Worm (Caenorhabditis elegans) whole organism, L2 larva: ENCODE data around the gene idpp-9.

Source experiments
- C34F6.9 ChIP-seq: fragments of 150-350 bp; optimal IDR thresholded peaks from 2 replicates; lab custom pipeline; 2014; ENCODE audit warnings: missing biosample characterization, missing genetic modification characterization
- R02D3.7 ChIP-seq: fragments of 150-350 bp; optimal IDR thresholded peaks from 2 replicates; lab custom pipeline; 2014; ENCODE audit warnings: missing biosample characterization, missing genetic modification characterization
- ZK546.5 ChIP-seq: sonication (generic microtip); optimal IDR thresholded peaks from 2 replicates; lab custom pipeline; 2017; ENCODE audit warnings: missing biosample characterization, missing genetic modification characterization
- aly-2 ChIP-seq: fragments of 150-350 bp; optimal IDR thresholded peaks from 2 replicates; lab custom pipeline; 2014; ENCODE audit warnings: missing biosample characterization, missing genetic modification characterization
- blmp-1 ChIP-seq: sonication (generic microtip); optimal IDR thresholded peaks from 2 replicates; lab custom pipeline; 2017; ENCODE audit warnings: missing genetic modification characterization, mild to moderate bottlenecking, missing compliant biosample characterization, antibody characterized with exemption, moderate library complexity; ENCODE audit not compliant: insufficient read depth
- ceh-82 ChIP-seq: fragments of 150-350 bp; optimal IDR thresholded peaks from 2 replicates; lab custom pipeline; 2014; ENCODE audit warnings: missing biosample characterization, missing genetic modification characterization
- crh-2 ChIP-seq: sonication (generic microtip); optimal IDR thresholded peaks from 2 replicates; lab custom pipeline; 2017; ENCODE audit warnings: missing biosample characterization, missing genetic modification characterization
- dmd-4 ChIP-seq: sonication (generic microtip); optimal IDR thresholded peaks from 2 replicates; lab custom pipeline; 2017; ENCODE audit warnings: missing biosample characterization, missing genetic modification characterization
- egl-27 ChIP-seq: sonication (generic microtip); optimal IDR thresholded peaks from 3 replicates; lab custom pipeline; 2017; ENCODE audit warnings: missing biosample characterization, missing genetic modification reagents, missing genetic modification characterization
- elt-1 ChIP-seq: fragments of 150-350 bp; optimal IDR thresholded peaks from 2 replicates; lab custom pipeline; 2014; ENCODE audit warnings: missing biosample characterization, missing genetic modification characterization
- fos-1 ChIP-seq: fragments of 150-350 bp; optimal IDR thresholded peaks from 2 replicates; lab custom pipeline; 2014; ENCODE audit warnings: missing biosample characterization, missing genetic modification characterization
- gmeb-1 ChIP-seq: fragments of 150-350 bp; optimal IDR thresholded peaks from 2 replicates; lab custom pipeline; 2014; ENCODE audit warnings: missing biosample characterization, missing genetic modification characterization
- lin-11 ChIP-seq: fragments of 150-350 bp; sonication (generic microtip); optimal IDR thresholded peaks from 2 replicates; lab custom pipeline; 2014; ENCODE audit warnings: missing biosample characterization, missing genetic modification characterization, inconsistent platforms, mixed read lengths
- lin-13 ChIP-seq: fragments of 150-350 bp; optimal IDR thresholded peaks from 2 replicates; lab custom pipeline; 2014; ENCODE audit warnings: missing biosample characterization, missing genetic modification reagents, missing genetic modification characterization
- lin-39 ChIP-seq: fragments of 150-350 bp; optimal IDR thresholded peaks from 2 replicates; lab custom pipeline; 2014; ENCODE audit warnings: missing biosample characterization, missing genetic modification reagents, missing genetic modification characterization
- lsy-2 ChIP-seq, 2 experiments: fragments of 150-350 bp in 1 of 2; sonication (generic microtip) in 1 of 2; optimal IDR thresholded peaks; 2 replicates each; lab custom pipeline; 2014 to 2017; ENCODE audit warnings: missing biosample characterization in 2 of 2, missing genetic modification characterization in 2 of 2
- mab-5 ChIP-seq: fragments of 150-350 bp; optimal IDR thresholded peaks from 2 replicates; lab custom pipeline; 2014; ENCODE audit warnings: missing biosample characterization, missing genetic modification characterization
- mbf-1 ChIP-seq: sonication (generic microtip); optimal IDR thresholded peaks from 2 replicates; lab custom pipeline; 2017; ENCODE audit warnings: missing biosample characterization, missing genetic modification characterization
- mdl-1 ChIP-seq, 2 experiments: fragments of 150-350 bp in 1 of 2; sonication (generic microtip) in 1 of 2; optimal IDR thresholded peaks; 2 replicates each; lab custom pipeline; 2017; ENCODE audit warnings: missing biosample characterization in 2 of 2, missing genetic modification characterization in 2 of 2
- nhr-10 ChIP-seq: sonication (generic microtip); optimal IDR thresholded peaks from 2 replicates; lab custom pipeline; 2017; ENCODE audit warnings: missing biosample characterization, missing genetic modification characterization
- nhr-12 ChIP-seq: fragments of 150-350 bp; optimal IDR thresholded peaks from 2 replicates; lab custom pipeline; 2014; ENCODE audit warnings: missing biosample characterization, missing genetic modification characterization
- nhr-23 ChIP-seq: fragments of 150-350 bp; optimal IDR thresholded peaks from 2 replicates; lab custom pipeline; 2014; ENCODE audit warnings: missing biosample characterization, missing genetic modification reagents, missing genetic modification characterization
- nhr-237 ChIP-seq: fragments of 150-350 bp; optimal IDR thresholded peaks from 2 replicates; lab custom pipeline; 2014; ENCODE audit warnings: missing biosample characterization, missing genetic modification characterization
- nhr-25 ChIP-seq: fragments of 150-350 bp; sonication (generic microtip); optimal IDR thresholded peaks from 3 replicates; lab custom pipeline; 2014; ENCODE audit warnings: missing biosample characterization, missing genetic modification characterization
- nhr-6 ChIP-seq: fragments of 150-350 bp; optimal IDR thresholded peaks from 2 replicates; lab custom pipeline; 2014; ENCODE audit warnings: missing biosample characterization, missing genetic modification characterization
- peb-1 ChIP-seq: fragments of 150-350 bp; optimal IDR thresholded peaks from 2 replicates; lab custom pipeline; 2014; ENCODE audit warnings: missing biosample characterization, missing genetic modification characterization
- sem-4 ChIP-seq: fragments of 150-350 bp; optimal IDR thresholded peaks from 2 replicates; lab custom pipeline; 2014; ENCODE audit warnings: missing biosample characterization, missing genetic modification reagents, missing genetic modification characterization
- sma-3 ChIP-seq: sonication (generic microtip); optimal IDR thresholded peaks from 2 replicates; lab custom pipeline; 2016; ENCODE audit warnings: missing genetic modification reagents, missing genetic modification characterization, missing compliant biosample characterization
- sma-9 ChIP-seq, 2 experiments: fragments of 150-350 bp in 1 of 2; sonication (generic microtip) in 1 of 2; optimal IDR thresholded peaks; 2 replicates each; lab custom pipeline; 2014 to 2016; ENCODE audit warnings: missing genetic modification characterization in 2 of 2, mild to moderate bottlenecking in 1 of 2, missing biosample characterization in 1 of 2, missing compliant biosample characterization in 1 of 2, missing genetic modification reagents in 1 of 2, moderate library complexity in 1 of 2
- snpc-4 ChIP-seq: fragments of 150-350 bp; optimal IDR thresholded peaks from 2 replicates; lab custom pipeline; 2014; ENCODE audit warnings: missing biosample characterization, missing genetic modification characterization
- unc-55 ChIP-seq: fragments of 150-350 bp; sonication (generic microtip); optimal IDR thresholded peaks from 3 replicates; lab custom pipeline; 2014; ENCODE audit warnings: missing biosample characterization, missing genetic modification reagents, missing genetic modification characterization
- unc-62 ChIP-seq: fragments of 150-350 bp; optimal IDR thresholded peaks from 2 replicates; lab custom pipeline; 2014; ENCODE audit warnings: missing biosample characterization, missing genetic modification reagents, missing genetic modification characterization
- zag-1 ChIP-seq: fragments of 150-350 bp; optimal IDR thresholded peaks from 2 replicates; lab custom pipeline; 2014; ENCODE audit warnings: missing biosample characterization, missing genetic modification characterization
- ztf-1 ChIP-seq: fragments of 200-800 bp; sonication (Bioruptor generic); conservative IDR thresholded peaks from 2 replicates; pipeline ENCODE4 v1.3.6; 2022; ENCODE audit warnings: missing genetic modification characterization, missing compliant biosample characterization
- ztf-11 ChIP-seq: sonication (generic microtip); optimal IDR thresholded peaks from 2 replicates; lab custom pipeline; 2017; ENCODE audit warnings: missing biosample characterization, missing genetic modification characterization
- ztf-4 ChIP-seq: fragments of 150-350 bp; optimal IDR thresholded peaks from 2 replicates; lab custom pipeline; 2014; ENCODE audit warnings: missing biosample characterization, missing genetic modification characterization

The idpp-9 gene

ce11 chrX:3937483-3937882 lies 21.8 kb upstream of the idpp-9 start:
- no peak for TF ChIP-seq sma-9 (GFP tag; optimal IDR thresholded peaks at IDR 0.05; lab: Kevin White, UChicago)
- TF ChIP-seq sma-9 (tag; optimal IDR thresholded peaks at IDR 0.05; lab: Kevin White, UChicago) = no peak
- no peak for TF ChIP-seq crh-2 (tag; lab: Kevin White, UChicago)
- no peak for TF ChIP-seq snpc-4 (tag; lab: Kevin White, UChicago)
- TF ChIP-seq mdl-1 (tag; optimal IDR thresholded peaks at IDR 0.05; lab: Kevin White, UChicago) = no peak
- no peak for TF ChIP-seq mab-5 (tag; lab: Kevin White, UChicago)
- no peak for TF ChIP-seq lin-11 (tag; lab: Kevin White, UChicago)
- no peak for TF ChIP-seq C34F6.9
- no peak for TF ChIP-seq unc-62 (GFP tag; lab: Kevin White, UChicago)
- TF ChIP-seq fos-1 = no peak
- TF ChIP-seq nhr-23 = no peak
- no peak for TF ChIP-seq lin-39 (tag; lab: Kevin White, UChicago)
- TF ChIP-seq egl-27 (tag; lab: Kevin White, UChicago) = no peak
- TF ChIP-seq R02D3.7 (tag; lab: Kevin White, UChicago) = no peak
- TF ChIP-seq lin-13 (GFP tag; lab: Kevin White, UChicago) = no peak
- no peak for TF ChIP-seq lsy-2 (tag; optimal IDR thresholded peaks at IDR 0.05; lab: Kevin White, UChicago)

- TF ChIP-seq R02D3.7 (tag; lab: Kevin White, UChicago) = no peak
- TF ChIP-seq ztf-11 (tag; lab: Kevin White, UChicago) = no peak
- no peak for TF ChIP-seq peb-1 (tag; lab: Kevin White, UChicago)
- no peak for TF ChIP-seq ceh-82
- TF ChIP-seq ztf-1 (GFP tag; lab: Robert Waterston, UW) = no peak
- no peak for TF ChIP-seq C34F6.9
- no peak for TF ChIP-seq nhr-6 (tag; lab: Kevin White, UChicago)
- TF ChIP-seq lin-39 (tag; lab: Kevin White, UChicago) = no peak
- no peak for TF ChIP-seq mab-5 (tag; lab: Kevin White, UChicago)
- TF ChIP-seq fos-1 = no peak
- peak; percentile 13 for TF ChIP-seq sma-3 (GFP tag; lab: Kevin White, UChicago)
- TF ChIP-seq zag-1 (tag; lab: Kevin White, UChicago) = no peak
- peak; percentile 88 for TF ChIP-seq blmp-1 (tag; lab: Kevin White, UChicago)
- no peak for TF ChIP-seq elt-1 (tag; lab: Kevin White, UChicago)
- no peak for TF ChIP-seq nhr-12 (tag; lab: Kevin White, UChicago)
- TF ChIP-seq aly-2 (tag; lab: Kevin White, UChicago) = no peak
- TF ChIP-seq nhr-25 = peak; percentile 65
- TF ChIP-seq sem-4 (tag; lab: Kevin White, UChicago) = peak; percentile 5
- peak; percentile 41 for TF ChIP-seq sma-9 (GFP tag; optimal IDR thresholded peaks at IDR 0.05; lab: Kevin White, UChicago)
- TF ChIP-seq sma-9 (tag; optimal IDR thresholded peaks at IDR 0.05; lab: Kevin White, UChicago) = no peak
- TF ChIP-seq lsy-2 (tag; optimal IDR thresholded peaks at IDR 0.05; lab: Kevin White, UChicago) = no peak
- no peak for TF ChIP-seq gmeb-1 (tag; lab: Kevin White, UChicago)
- TF ChIP-seq nhr-10 (tag; lab: Kevin White, UChicago) = no peak
- TF ChIP-seq mbf-1 (tag; lab: Kevin White, UChicago) = no peak
These were observed 17.0 kb upstream of the idpp-9 start for ce11 chrX:3932694-3933093.

- TF ChIP-seq elt-1 (tag; lab: Kevin White, UChicago) (no peak), nhr-237 (tag; lab: Kevin White, UChicago) (no peak), ztf-4 (no peak), ztf-1 (GFP tag; lab: Robert Waterston, UW) (no peak), ZK546.5 (no peak), nhr-25 (no peak)
These were observed 15.7 kb upstream of the idpp-9 start, which contains the start of gene adt-3 for ce11 chrX:3931350-3931749. Gene adt-3 (plus strand): TSS chrX:3931650.

ce11 chrX:3925776-3926175 lies 10.1 kb upstream of the idpp-9 start, which contains the start of gene T22B2.1:
Gene T22B2.1 (plus strand): TSS chrX:3926076.
- TF ChIP-seq C34F6.9 = no peak
- no peak for TF ChIP-seq snpc-4 (tag; lab: Kevin White, UChicago)
- no peak for TF ChIP-seq gmeb-1 (tag; lab: Kevin White, UChicago)
- no peak for TF ChIP-seq ZK546.5
- no peak for TF ChIP-seq unc-62 (GFP tag; lab: Kevin White, UChicago)
- TF ChIP-seq nhr-25 = no peak
- no peak for TF ChIP-seq unc-55 (GFP tag; lab: Kevin White, UChicago)
- no peak for TF ChIP-seq nhr-12 (tag; lab: Kevin White, UChicago)
- TF ChIP-seq mbf-1 (tag; lab: Kevin White, UChicago) = no peak
- TF ChIP-seq dmd-4 = no peak
